Worm (Caenorhabditis elegans): ENCODE results near the gene ugt-18.

The ugt-18 gene

ce11 chrV:12803274-12803673 is 16.8 kb upstream of the ugt-18 start, which contains the start of gene srbc-45:
Gene srbc-45 (plus strand): TSS chrV:12803574.
- TF ChIP-seq ham-2 (GFP tag; optimal IDR thresholded peaks at IDR 0.05) (no peak), pha-4 (tag; optimal IDR thresholded peaks at IDR 0.05) (no peak), nhr-76 (tag; optimal IDR thresholded peaks at IDR 0.05) (no peak), ztf-11 (tag; optimal IDR thresholded peaks at IDR 0.05) (no peak), sptf-1 (tag; optimal IDR thresholded peaks at IDR 0.05) (no peak), snpc-4 (tag; optimal IDR thresholded peaks at IDR 0.05) (no peak), ceh-83 (GFP tag; optimal IDR thresholded peaks at IDR 0.05) (no peak), lin-32 (GFP tag; optimal IDR thresholded peaks at IDR 0.05) (no peak), tbx-8 (GFP tag; optimal IDR thresholded peaks at IDR 0.05) (no peak), flh-1 (GFP tag; optimal IDR thresholded peaks at IDR 0.05) (no peak), drap-1 (GFP tag; optimal IDR thresholded peaks at IDR 0.05) (no peak), ces-1 (GFP tag; optimal IDR thresholded peaks at IDR 0.05) (no peak), nhr-28 (tag; optimal IDR thresholded peaks at IDR 0.05) (no peak), sem-2 (GFP tag; optimal IDR thresholded peaks at IDR 0.05) (no peak), mls-2 (tag; optimal IDR thresholded peaks at IDR 0.05) (no peak), M03D4.4 (tag; optimal IDR thresholded peaks at IDR 0.05) (no peak), lin-13 (tag; optimal IDR thresholded peaks at IDR 0.05) (no peak), nhr-2 (tag; optimal IDR thresholded peaks at IDR 0.05) (no peak)

ce11 chrV:12806190-12806589 is 13.9 kb upstream of the ugt-18 start, which contains the start of gene ZC443.7:
Gene ZC443.7 (plus strand): TSS chrV:12806490.
- TF ChIP-seq lsy-2 (tag; optimal IDR thresholded peaks at IDR 0.05) (no peak), flh-1 (GFP tag; optimal IDR thresholded peaks at IDR 0.05) (no peak), nhr-2 (tag; optimal IDR thresholded peaks at IDR 0.05) (no peak), ztf-11 (tag; optimal IDR thresholded peaks at IDR 0.05) (no peak), M03D4.4 (tag; optimal IDR thresholded peaks at IDR 0.05) (no peak), drap-1 (GFP tag; optimal IDR thresholded peaks at IDR 0.05) (no peak), snpc-4 (tag; optimal IDR thresholded peaks at IDR 0.05) (no peak), ceh-39 (tag; optimal IDR thresholded peaks at IDR 0.05) (no peak), sptf-1 (tag; optimal IDR thresholded peaks at IDR 0.05) (no peak), zip-8 (tag; optimal IDR thresholded peaks at IDR 0.05) (no peak)

DNA sequence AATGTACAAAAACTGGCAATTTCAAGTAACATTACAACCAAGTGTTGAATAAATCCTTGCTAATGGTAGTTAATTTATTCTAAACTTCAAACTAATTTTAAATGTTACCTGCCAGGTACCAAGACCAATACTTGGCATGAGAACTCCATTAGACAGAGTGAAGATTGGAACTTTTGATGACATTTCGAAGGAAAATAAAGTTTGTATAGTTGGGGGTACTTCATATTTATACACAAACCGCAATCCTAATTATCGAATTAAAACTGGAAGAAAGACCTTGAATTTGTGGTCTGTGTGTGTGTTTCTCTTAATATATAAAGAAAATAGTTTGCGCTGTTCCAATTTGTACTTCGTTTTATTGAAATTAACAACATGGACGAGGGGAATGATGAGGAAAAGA is 10.2 kb upstream of the ugt-18 start, which contains the start of gene ZC443.1:
Gene ZC443.1 (minus strand): TSS at position 205 of the 400 bp plus-strand sequence.
- TF ChIP-seq tbx-8 (GFP tag; optimal IDR thresholded peaks at IDR 0.05) = no peak
- TF ChIP-seq nhr-237 (tag; optimal IDR thresholded peaks at IDR 0.05) = no peak
- TF ChIP-seq nhr-76 (tag; optimal IDR thresholded peaks at IDR 0.05) = no peak
- no peak for TF ChIP-seq ceh-43 (GFP tag; optimal IDR thresholded peaks at IDR 0.05)
- TF ChIP-seq flh-1 (GFP tag; optimal IDR thresholded peaks at IDR 0.05) = no peak
- no peak for TF ChIP-seq ztf-11 (tag; optimal IDR thresholded peaks at IDR 0.05)
- TF ChIP-seq unc-39 (tag; optimal IDR thresholded peaks at IDR 0.05) = no peak
- TF ChIP-seq pha-4 (tag; optimal IDR thresholded peaks at IDR 0.05) = no peak
- TF ChIP-seq nhr-2 (tag; optimal IDR thresholded peaks at IDR 0.05) = no peak

- TF ChIP-seq ces-1 (GFP tag; optimal IDR thresholded peaks at IDR 0.05) = peak; percentile 59
- no peak for TF ChIP-seq pha-4 (tag; optimal IDR thresholded peaks at IDR 0.05)
- no peak for TF ChIP-seq ztf-11 (tag; optimal IDR thresholded peaks at IDR 0.05)
- TF ChIP-seq elt-3 (tag; optimal IDR thresholded peaks at IDR 0.05) = no peak
- no peak for TF ChIP-seq nhr-237 (tag; optimal IDR thresholded peaks at IDR 0.05)
- no peak for TF ChIP-seq sptf-1 (tag; optimal IDR thresholded peaks at IDR 0.05)
These were observed 8.9 kb upstream of the ugt-18 start, which contains the start of gene ZC443.2 for ce11 chrV:12811126-12811525. Gene ZC443.2 (minus strand): TSS chrV:12811192.

DNA sequence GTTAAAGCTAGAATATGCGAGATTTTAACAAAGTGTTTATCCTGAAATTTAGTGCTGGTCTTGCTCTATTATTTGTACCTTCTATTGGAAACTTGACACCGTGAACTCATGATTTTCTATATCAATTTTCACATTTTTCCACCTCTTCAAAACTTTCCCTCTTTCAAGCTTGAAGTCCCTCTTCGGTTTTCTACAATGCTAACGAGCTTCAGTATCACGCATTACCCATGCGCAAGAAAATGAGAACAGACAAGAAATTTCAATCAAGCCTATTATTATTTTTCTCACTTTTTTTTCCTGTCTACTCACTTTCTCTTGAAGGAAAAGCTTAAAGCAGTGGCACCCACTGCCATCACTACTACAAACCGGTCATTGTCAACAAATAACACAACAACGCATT is 8.2 kb upstream of the ugt-18 start:
- TF ChIP-seq cnd-1 (tag; optimal IDR thresholded peaks at IDR 0.05) (no peak), mab-5 (tag; optimal IDR thresholded peaks at IDR 0.05) (no peak), nhr-12 (tag; optimal IDR thresholded peaks at IDR 0.05) (no peak), drap-1 (GFP tag; optimal IDR thresholded peaks at IDR 0.05) (no peak), unc-62 (GFP tag; optimal IDR thresholded peaks at IDR 0.05) (no peak), flh-1 (GFP tag; optimal IDR thresholded peaks at IDR 0.05) (no peak), M03D4.4 (tag; optimal IDR thresholded peaks at IDR 0.05) (no peak), blmp-1 (tag; optimal IDR thresholded peaks at IDR 0.05) (no peak), unc-39 (tag; optimal IDR thresholded peaks at IDR 0.05) (no peak), ceh-39 (tag; optimal IDR thresholded peaks at IDR 0.05) (no peak), sptf-1 (tag; optimal IDR thresholded peaks at IDR 0.05) (no peak), elt-1 (tag; optimal IDR thresholded peaks at IDR 0.05; ENCODE audit: borderline replicate concordance, insufficient read depth) (no peak), lin-13 (tag; optimal IDR thresholded peaks at IDR 0.05) (no peak), lsy-2 (tag; optimal IDR thresholded peaks at IDR 0.05) (no peak), mls-2 (tag; optimal IDR thresholded peaks at IDR 0.05) (no peak), nhr-237 (tag; optimal IDR thresholded peaks at IDR 0.05) (no peak), nhr-28 (tag; optimal IDR thresholded peaks at IDR 0.05) (no peak)
